Fruit fly (Drosophila melanogaster): Measurements from ENCODE around the gene Gr28a.

DNA sequence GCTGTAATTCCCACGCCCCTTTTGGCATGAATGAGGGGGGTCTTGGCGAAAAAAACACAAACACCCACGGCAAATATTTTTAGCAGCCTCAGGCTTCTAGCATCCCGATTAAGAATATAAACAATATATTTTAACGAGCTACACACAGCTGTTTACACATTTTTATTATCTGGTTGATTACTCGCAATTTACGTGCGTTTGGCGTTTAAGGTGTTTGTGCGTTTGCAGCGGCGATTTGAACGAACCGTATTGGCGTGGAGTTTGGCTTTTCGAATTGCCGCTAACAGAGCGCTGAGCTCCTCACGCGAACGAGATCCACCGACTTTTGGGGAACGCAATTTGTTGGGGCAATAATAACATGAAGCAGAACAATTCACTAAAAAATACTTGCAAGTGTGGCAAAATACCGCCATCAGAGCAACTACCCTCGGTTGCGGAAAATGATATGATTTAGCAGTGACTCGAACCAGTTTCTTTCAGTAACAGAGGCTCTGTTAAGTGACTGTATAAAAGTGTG, 42.0 kb upstream of the Gr28a start, which contains the start of gene Ziz:
- TF ChIP-seq CG33017 (tag; optimal IDR thresholded peaks at IDR 0.05) = peak; percentile 20
- TF ChIP-seq Crg-1 (GFP tag; optimal IDR thresholded peaks at IDR 0.05) = no peak
- peak; percentile 51 for TF ChIP-seq CG14711 (tag; optimal IDR thresholded peaks at IDR 0.05)
- TF ChIP-seq kay (GFP tag; ENCODE audit: borderline replicate concordance) = no peak
- TF ChIP-seq Mnt (GFP tag; optimal IDR thresholded peaks at IDR 0.05) = peak; percentile 80
- no peak for TF ChIP-seq CG7045 (GFP tag; optimal IDR thresholded peaks at IDR 0.05)
